Worm (Caenorhabditis elegans): Measurements from ENCODE around the gene srz-6.

Gene srz-6

ce11 chrII:12494556-12495131 is 2.6 kb downstream of the srz-6 start, which contains the start of gene col-85 (continued):
- TF ChIP-seq unc-62 (GFP tag; optimal IDR thresholded peaks at IDR 0.05) (no peak), mml-1 (tag; optimal IDR thresholded peaks at IDR 0.05) (no peak), fkh-2 (tag; optimal IDR thresholded peaks at IDR 0.05) (no peak), aly-2 (tag; optimal IDR thresholded peaks at IDR 0.05) (no peak), nhr-77 (tag; optimal IDR thresholded peaks at IDR 0.05) (no peak), elt-3 (tag; optimal IDR thresholded peaks at IDR 0.05) (no peak), unc-39 (tag; optimal IDR thresholded peaks at IDR 0.05) (no peak), nhr-76 (tag; optimal IDR thresholded peaks at IDR 0.05) (no peak), zag-1 (tag; optimal IDR thresholded peaks at IDR 0.05) (no peak), ceh-82 (tag; optimal IDR thresholded peaks at IDR 0.05) (peak; percentile 32), elt-2 (tag; optimal IDR thresholded peaks at IDR 0.05) (peak; percentile 47), ceh-16 (tag; optimal IDR thresholded peaks at IDR 0.05) (no peak), nhr-28 (tag; optimal IDR thresholded peaks at IDR 0.05) (no peak), nhr-25 (tag; optimal IDR thresholded peaks at IDR 0.05) (peak; percentile 31), ztf-4 (tag; optimal IDR thresholded peaks at IDR 0.05) (no peak)

DNA sequence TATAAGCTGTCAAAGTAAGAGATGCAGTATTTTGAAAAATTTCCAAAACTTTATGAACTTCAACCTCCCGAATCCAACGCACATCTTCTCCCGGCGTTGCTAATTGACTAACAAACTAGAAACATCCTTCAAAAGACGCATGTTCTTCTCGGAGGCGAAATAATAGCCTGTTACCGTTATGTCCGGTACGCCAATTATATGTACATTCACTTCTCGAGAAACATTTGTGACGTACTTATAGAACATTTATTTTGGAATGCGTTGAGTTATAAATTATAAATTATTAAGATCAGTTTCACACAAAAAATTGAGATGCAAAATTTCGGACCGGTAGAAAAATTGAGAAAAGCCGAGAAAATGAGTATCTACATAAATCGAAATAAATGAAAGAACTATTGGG is 4.9 kb downstream of the srz-6 start, which contains the start of gene T21B4.3:
Gene T21B4.3, minus strand, starts transcription at position 101 of the 400 bp plus-strand sequence.
- TF ChIP-seq lin-15B (tag; optimal IDR thresholded peaks at IDR 0.05) (no peak), ceh-82 (tag; optimal IDR thresholded peaks at IDR 0.05) (no peak), nhr-76 (tag; optimal IDR thresholded peaks at IDR 0.05) (no peak), aly-2 (tag; optimal IDR thresholded peaks at IDR 0.05) (no peak), ceh-16 (tag; optimal IDR thresholded peaks at IDR 0.05) (no peak), ceh-9 (tag; optimal IDR thresholded peaks at IDR 0.05) (no peak)

- TF ChIP-seq R02D3.7 (tag; optimal IDR thresholded peaks at IDR 0.05) (no peak), fkh-10 (GFP tag; optimal IDR thresholded peaks at IDR 0.05) (peak; percentile 2)
Observed at ce11 chrII:12499969-12500368, 7.9 kb downstream of the srz-6 start.

DNA sequence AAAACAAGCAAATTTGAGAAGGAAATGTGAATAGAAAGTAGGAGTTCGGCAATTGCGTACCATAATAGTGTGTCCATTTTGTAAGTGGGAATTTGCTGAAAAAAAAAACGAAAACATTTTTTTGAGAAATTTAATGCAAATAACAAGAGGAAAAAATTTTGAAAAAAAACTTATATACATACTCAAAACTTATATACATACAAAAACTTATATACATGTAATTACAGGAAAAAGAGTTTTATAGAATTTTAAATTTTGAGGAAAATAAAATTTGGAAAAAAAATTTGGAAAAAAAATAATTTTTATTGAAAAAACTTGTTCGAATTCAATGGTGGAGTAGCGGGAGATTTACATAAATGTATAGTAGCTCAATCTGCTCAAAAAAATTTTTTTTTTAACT is 10.7 kb downstream of the srz-6 start, which contains the start of gene ador-1:
Gene ador-1, minus strand, starts transcription at position 101 of the 400 bp plus-strand sequence.
- TF ChIP-seq unc-39 (tag; optimal IDR thresholded peaks at IDR 0.05) (no peak), nhr-67 (tag; optimal IDR thresholded peaks at IDR 0.05) (no peak), nhr-11 (tag; optimal IDR thresholded peaks at IDR 0.05) (no peak), mdl-1 (tag; optimal IDR thresholded peaks at IDR 0.05) (no peak), ZK546.5 (tag; optimal IDR thresholded peaks at IDR 0.05) (no peak)

DNA sequence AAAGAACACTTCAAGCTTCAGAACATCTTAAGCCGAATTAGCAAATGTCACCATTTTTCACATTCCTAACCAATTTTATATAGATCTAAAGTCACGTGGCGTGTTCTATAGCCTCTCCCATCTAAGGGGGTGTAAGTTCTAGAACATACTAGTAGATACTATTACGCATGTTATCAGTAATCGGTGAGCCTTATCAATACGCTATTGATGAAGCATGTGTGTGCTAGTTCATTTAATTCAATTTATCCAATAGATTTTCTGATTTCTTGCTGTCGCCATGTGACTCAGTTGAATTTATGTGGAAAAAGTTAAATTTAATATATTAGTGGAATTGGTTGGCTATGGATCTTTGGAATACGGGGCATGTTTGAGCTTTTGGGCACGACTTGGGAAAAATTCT is 14.5 kb downstream of the srz-6 start:
- TF ChIP-seq ceh-28 (tag; optimal IDR thresholded peaks at IDR 0.05) (no peak), nhr-12 (tag; optimal IDR thresholded peaks at IDR 0.05) (no peak), R02D3.7 (tag; optimal IDR thresholded peaks at IDR 0.05) (no peak), nhr-11 (tag; optimal IDR thresholded peaks at IDR 0.05) (peak; percentile 10)

DNA sequence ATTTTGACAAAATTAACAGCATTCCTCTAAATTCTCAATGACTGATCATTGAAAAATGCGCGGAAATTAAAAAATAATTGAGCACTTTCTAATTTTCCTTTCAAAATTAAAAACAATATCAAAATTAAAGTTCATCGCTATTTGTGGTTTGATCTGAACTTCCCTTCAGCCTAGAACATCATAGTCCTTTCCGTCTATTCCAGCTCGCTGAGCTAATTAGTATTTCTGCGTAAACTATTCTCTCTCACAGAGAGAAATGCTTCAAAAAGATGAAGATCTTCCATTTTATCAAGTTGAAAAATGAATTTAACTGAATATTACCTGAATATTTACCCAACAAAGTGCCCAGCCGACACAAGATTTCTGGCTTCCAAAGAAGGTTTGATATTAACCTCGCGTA is 15.0 kb downstream of the srz-6 start, which contains the start of gene srh-68:
Gene srh-68, plus strand, starts transcription at position 301 of the 400 bp plus-strand sequence.
- TF ChIP-seq hmg-11 (tag; optimal IDR thresholded peaks at IDR 0.05) (no peak), nhr-67 (tag; optimal IDR thresholded peaks at IDR 0.05) (no peak), egl-27 (tag; optimal IDR thresholded peaks at IDR 0.05) (no peak)

DNA sequence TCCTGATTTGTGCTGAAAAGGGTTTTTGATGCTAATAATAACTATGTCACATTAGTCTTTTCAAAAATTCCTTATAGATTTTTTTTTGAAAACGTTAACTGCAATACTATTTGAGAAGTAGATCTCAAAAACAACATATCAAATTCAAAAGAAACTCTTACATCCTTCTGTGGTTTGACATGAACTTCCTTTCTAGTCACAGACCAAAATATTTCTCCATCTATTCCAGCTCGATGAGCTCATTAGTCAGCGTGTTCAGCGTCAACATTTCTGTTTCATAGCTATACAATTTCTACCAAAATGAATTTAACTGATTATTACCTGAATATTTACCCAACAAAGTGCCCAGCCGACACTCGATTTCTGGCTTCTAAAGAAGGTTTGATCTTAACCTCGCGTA is 16.6 kb downstream of the srz-6 start, which contains the start of gene srh-67:
Gene srh-67, plus strand, starts transcription at position 301 of the 400 bp plus-strand sequence.
- TF ChIP-seq egl-5 (tag; optimal IDR thresholded peaks at IDR 0.05) (no peak), jun-1 (tag; optimal IDR thresholded peaks at IDR 0.05) (no peak), elt-1 (tag; optimal IDR thresholded peaks at IDR 0.05) (no peak), eor-1 (tag; optimal IDR thresholded peaks at IDR 0.05) (no peak), ama-1 (optimal IDR thresholded peaks at IDR 0.05) (no peak), fos-1 (tag; optimal IDR thresholded peaks at IDR 0.05) (no peak), unc-62 (GFP tag; optimal IDR thresholded peaks at IDR 0.05) (no peak), pqm-1 (tag; optimal IDR thresholded peaks at IDR 0.05) (no peak), elt-2 (tag; optimal IDR thresholded peaks at IDR 0.05) (no peak), nhr-12 (tag; optimal IDR thresholded peaks at IDR 0.05) (no peak), skn-1 (tag; optimal IDR thresholded peaks at IDR 0.05) (no peak), R02D3.7 (tag; optimal IDR thresholded peaks at IDR 0.05) (no peak), daf-12 (tag; optimal IDR thresholded peaks at IDR 0.05) (no peak), egl-27 (tag; optimal IDR thresholded peaks at IDR 0.05) (no peak), nhr-67 (tag; optimal IDR thresholded peaks at IDR 0.05) (no peak)
